Worm (Caenorhabditis elegans): Measurements from ENCODE around the gene Y9C2UA.1.

Gene Y9C2UA.1

DNA sequence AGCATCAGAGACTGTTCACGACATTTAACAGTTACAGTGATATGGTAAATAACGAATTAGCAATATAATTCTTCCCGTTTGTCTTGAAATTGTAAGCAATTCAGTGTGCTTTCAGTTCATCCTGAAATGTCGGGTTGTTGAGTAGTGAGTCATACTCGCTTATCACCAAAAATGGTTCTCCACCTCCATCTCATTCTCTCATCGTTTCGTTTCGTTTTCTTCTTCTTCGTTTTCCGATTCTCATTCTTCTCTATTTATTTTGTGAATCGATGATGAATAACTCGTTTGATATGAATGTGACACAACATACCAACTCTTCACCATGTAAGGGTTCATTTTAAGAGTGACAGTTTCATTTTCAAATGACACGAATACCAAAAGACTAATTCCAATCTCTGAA lies 23.0 kb upstream of the Y9C2UA.1 start:
- TF ChIP-seq hmbx-1 (tag; optimal IDR thresholded peaks at IDR 0.05) (no peak), pes-1 (GFP tag; IDR thresholded peaks at IDR 0.05) (no peak), tbx-11 (GFP tag; IDR thresholded peaks at IDR 0.05) (no peak), ceh-36 (tag; optimal IDR thresholded peaks at IDR 0.05) (no peak), hnd-1 (tag; optimal IDR thresholded peaks at IDR 0.05) (no peak), F13C5.2 (tag; optimal IDR thresholded peaks at IDR 0.05) (no peak), tbx-37 (GFP tag; conservative IDR thresholded peaks at IDR 0.05) (no peak), aly-1 (tag; optimal IDR thresholded peaks at IDR 0.05) (no peak), scrt-1 (GFP tag; IDR thresholded peaks at IDR 0.05) (no peak), ceh-13 (GFP tag; optimal IDR thresholded peaks at IDR 0.05) (no peak), ama-1 (optimal IDR thresholded peaks at IDR 0.05) (no peak)

DNA sequence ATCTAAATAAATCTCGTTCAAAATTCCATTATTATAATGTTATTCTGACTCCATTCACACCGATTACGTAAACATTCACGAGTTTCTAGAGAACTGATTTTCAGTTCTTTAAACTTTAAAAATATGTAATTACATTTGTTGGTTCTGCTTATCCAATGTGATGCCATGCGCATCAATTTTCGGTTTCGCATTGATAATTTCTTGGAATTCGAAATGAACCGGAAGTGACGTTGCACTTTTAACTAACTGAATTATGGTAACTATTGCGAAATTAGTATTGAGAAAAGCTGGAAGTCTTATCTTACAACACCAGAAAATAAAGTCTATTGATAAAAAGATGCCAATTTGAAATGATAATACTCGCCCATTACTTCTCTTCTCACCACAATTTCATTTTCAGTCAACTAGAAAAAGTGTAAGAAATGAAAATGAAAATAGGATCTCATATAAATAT lies 21.6 kb upstream of the Y9C2UA.1 start:
- TF ChIP-seq tbx-37 (GFP tag; conservative IDR thresholded peaks at IDR 0.05) = no peak
- no peak for TF ChIP-seq hmbx-1 (tag; optimal IDR thresholded peaks at IDR 0.05)
- no peak for TF ChIP-seq aly-1 (tag; optimal IDR thresholded peaks at IDR 0.05)
- TF ChIP-seq ama-1 (optimal IDR thresholded peaks at IDR 0.05) = no peak
- no peak for TF ChIP-seq F13C5.2 (tag; optimal IDR thresholded peaks at IDR 0.05)
- TF ChIP-seq pes-1 (GFP tag; IDR thresholded peaks at IDR 0.05) = no peak
- TF ChIP-seq tbx-11 (GFP tag; IDR thresholded peaks at IDR 0.05) = no peak
- no peak for TF ChIP-seq B0310.2 (tag; optimal IDR thresholded peaks at IDR 0.05)
- no peak for TF ChIP-seq sea-1 (GFP tag; conservative IDR thresholded peaks at IDR 0.05)
- no peak for TF ChIP-seq ceh-36 (tag; optimal IDR thresholded peaks at IDR 0.05)
- TF ChIP-seq ets-7 (tag; optimal IDR thresholded peaks at IDR 0.05) = no peak
- no peak for TF ChIP-seq ceh-13 (GFP tag; optimal IDR thresholded peaks at IDR 0.05)
- TF ChIP-seq flt-1 (GFP tag; IDR thresholded peaks at IDR 0.05) = no peak
- no peak for TF ChIP-seq hnd-1 (tag; optimal IDR thresholded peaks at IDR 0.05)
- no peak for TF ChIP-seq hmg-4 (GFP tag; optimal IDR thresholded peaks at IDR 0.05)
- no peak for TF ChIP-seq scrt-1 (GFP tag; IDR thresholded peaks at IDR 0.05)
- TF ChIP-seq tra-4 (tag; optimal IDR thresholded peaks at IDR 0.05) = no peak

DNA sequence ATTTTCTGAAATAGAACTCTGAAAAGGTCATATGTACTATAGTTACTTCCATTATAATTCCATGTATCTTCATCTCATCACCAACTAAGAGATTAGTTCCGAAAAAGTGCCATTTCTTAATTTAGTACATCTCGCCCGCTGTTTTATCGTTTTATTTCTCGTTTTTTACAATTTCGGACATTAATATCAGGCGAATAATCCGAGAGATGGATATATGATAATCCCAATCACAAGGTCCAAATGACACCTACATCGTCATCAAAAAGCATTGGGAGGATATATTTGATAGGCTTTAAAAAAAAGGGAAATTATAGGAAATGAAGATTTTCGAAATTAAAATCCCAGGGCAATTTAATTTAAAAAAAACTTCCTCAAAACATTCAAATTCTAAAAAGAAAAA lies 19.1 kb upstream of the Y9C2UA.1 start:
- TF ChIP-seq hmg-4 (GFP tag; optimal IDR thresholded peaks at IDR 0.05) (no peak), ceh-36 (tag; optimal IDR thresholded peaks at IDR 0.05) (no peak), tbx-37 (GFP tag; conservative IDR thresholded peaks at IDR 0.05) (no peak), hnd-1 (tag; optimal IDR thresholded peaks at IDR 0.05) (no peak), pes-1 (GFP tag; IDR thresholded peaks at IDR 0.05) (no peak), hmbx-1 (tag; optimal IDR thresholded peaks at IDR 0.05) (no peak), aly-1 (tag; optimal IDR thresholded peaks at IDR 0.05) (no peak), flt-1 (GFP tag; IDR thresholded peaks at IDR 0.05) (no peak), ama-1 (optimal IDR thresholded peaks at IDR 0.05) (no peak), B0310.2 (tag; optimal IDR thresholded peaks at IDR 0.05) (no peak), ets-7 (tag; optimal IDR thresholded peaks at IDR 0.05) (no peak), scrt-1 (GFP tag; IDR thresholded peaks at IDR 0.05) (no peak), tra-4 (tag; optimal IDR thresholded peaks at IDR 0.05) (no peak), sea-1 (GFP tag; conservative IDR thresholded peaks at IDR 0.05) (no peak), F13C5.2 (tag; optimal IDR thresholded peaks at IDR 0.05) (no peak), ceh-13 (GFP tag; optimal IDR thresholded peaks at IDR 0.05) (no peak), tbx-11 (GFP tag; IDR thresholded peaks at IDR 0.05) (no peak)

DNA sequence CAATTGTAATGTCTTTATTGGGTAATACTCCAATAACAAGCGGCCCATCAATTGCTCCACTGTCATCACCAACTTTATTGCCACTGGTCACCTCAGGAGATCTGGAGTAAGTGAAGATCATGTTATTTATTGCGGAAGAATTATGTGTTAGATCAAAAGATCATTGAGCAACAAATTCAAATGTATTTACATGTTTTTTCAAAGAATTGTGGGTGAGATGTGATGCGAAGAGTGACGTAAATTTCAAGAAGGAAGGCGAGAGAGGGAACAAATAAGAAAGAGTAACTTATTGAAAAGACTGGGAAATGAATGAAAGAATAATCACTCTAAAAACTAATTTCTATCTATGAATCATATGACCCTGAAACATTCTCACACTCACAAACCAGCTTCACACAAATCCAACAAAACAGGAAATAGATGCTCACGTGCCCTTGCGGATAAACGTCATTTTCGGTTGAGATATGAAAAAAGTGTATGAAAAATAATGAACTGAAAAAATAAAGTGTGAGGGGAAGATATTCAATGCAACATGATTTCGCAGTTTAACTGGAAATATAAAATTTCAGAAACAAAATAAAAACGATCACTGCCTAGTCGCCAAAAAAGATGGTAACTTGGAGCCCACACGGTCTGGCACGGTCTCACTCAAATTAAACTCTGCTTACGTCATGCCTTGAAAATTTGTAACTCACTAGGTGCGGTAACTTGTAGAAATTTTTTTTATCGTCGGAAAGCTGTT lies 18.5 kb upstream of the Y9C2UA.1 start:
- TF ChIP-seq hnd-1 (tag; optimal IDR thresholded peaks at IDR 0.05) (no peak), tra-4 (tag; optimal IDR thresholded peaks at IDR 0.05) (no peak), sea-1 (GFP tag; conservative IDR thresholded peaks at IDR 0.05) (no peak), ceh-36 (tag; optimal IDR thresholded peaks at IDR 0.05) (no peak), tbx-37 (GFP tag; conservative IDR thresholded peaks at IDR 0.05) (no peak), pes-1 (GFP tag; IDR thresholded peaks at IDR 0.05) (no peak), hmbx-1 (tag; optimal IDR thresholded peaks at IDR 0.05) (no peak), ceh-13 (GFP tag; optimal IDR thresholded peaks at IDR 0.05) (no peak), tbx-11 (GFP tag; IDR thresholded peaks at IDR 0.05) (no peak), B0310.2 (tag; optimal IDR thresholded peaks at IDR 0.05) (no peak), aly-1 (tag; optimal IDR thresholded peaks at IDR 0.05) (no peak), ets-7 (tag; optimal IDR thresholded peaks at IDR 0.05) (no peak), hmg-4 (GFP tag; optimal IDR thresholded peaks at IDR 0.05) (no peak), scrt-1 (GFP tag; IDR thresholded peaks at IDR 0.05) (no peak), flt-1 (GFP tag; IDR thresholded peaks at IDR 0.05) (no peak), ama-1 (optimal IDR thresholded peaks at IDR 0.05) (no peak)

DNA sequence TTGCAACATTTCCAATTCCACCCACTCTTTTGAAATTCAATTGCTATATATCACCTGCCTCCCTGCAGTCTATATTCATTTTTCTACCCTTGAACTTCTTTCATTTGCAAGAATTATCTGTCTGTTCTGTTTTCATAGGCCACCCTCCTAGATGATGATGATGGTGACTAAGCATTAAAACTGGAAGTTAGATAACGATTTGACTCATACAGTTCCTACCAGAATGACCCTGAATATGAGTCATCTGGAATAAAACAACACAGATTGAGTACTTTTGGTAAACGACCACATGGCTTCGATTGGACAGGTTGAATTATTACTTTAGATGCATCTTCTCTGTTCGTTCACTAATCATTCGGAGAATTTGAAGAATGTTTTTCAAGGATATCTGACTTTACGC lies 15.1 kb upstream of the Y9C2UA.1 start:
- TF ChIP-seq aly-1 (tag; optimal IDR thresholded peaks at IDR 0.05) (no peak), tbx-37 (GFP tag; conservative IDR thresholded peaks at IDR 0.05) (no peak), ceh-13 (GFP tag; optimal IDR thresholded peaks at IDR 0.05) (no peak), tra-4 (tag; optimal IDR thresholded peaks at IDR 0.05) (no peak), ama-1 (optimal IDR thresholded peaks at IDR 0.05) (no peak), pes-1 (GFP tag; IDR thresholded peaks at IDR 0.05) (no peak), sea-1 (GFP tag; conservative IDR thresholded peaks at IDR 0.05) (no peak), B0310.2 (tag; optimal IDR thresholded peaks at IDR 0.05) (no peak), flt-1 (GFP tag; IDR thresholded peaks at IDR 0.05) (no peak), hnd-1 (tag; optimal IDR thresholded peaks at IDR 0.05) (no peak), scrt-1 (GFP tag; IDR thresholded peaks at IDR 0.05) (no peak), F13C5.2 (tag; optimal IDR thresholded peaks at IDR 0.05) (no peak), hmbx-1 (tag; optimal IDR thresholded peaks at IDR 0.05) (no peak), hmg-4 (GFP tag; optimal IDR thresholded peaks at IDR 0.05) (no peak), ceh-36 (tag; optimal IDR thresholded peaks at IDR 0.05) (no peak)

DNA sequence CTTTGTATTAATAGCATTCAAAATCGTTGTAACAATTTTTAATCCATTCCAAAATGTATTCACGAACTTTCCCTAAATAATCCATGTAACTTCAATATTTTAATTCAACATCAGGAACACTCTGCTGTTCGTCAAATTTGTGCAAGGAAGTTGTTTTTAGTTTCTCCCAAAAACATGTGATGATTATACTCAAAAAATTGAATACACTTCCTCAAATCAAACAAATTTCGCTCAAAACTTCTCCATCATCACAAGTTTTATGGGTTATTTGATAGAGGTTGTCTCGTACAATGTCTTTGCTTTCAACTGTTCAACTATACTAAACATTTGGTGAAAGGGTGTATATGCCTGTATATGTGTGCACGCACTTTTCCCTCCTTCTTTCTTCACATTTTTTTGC lies 14.4 kb upstream of the Y9C2UA.1 start:
- TF ChIP-seq hmg-4 (GFP tag; optimal IDR thresholded peaks at IDR 0.05) (no peak), scrt-1 (GFP tag; IDR thresholded peaks at IDR 0.05) (no peak), ceh-13 (GFP tag; optimal IDR thresholded peaks at IDR 0.05) (no peak), hnd-1 (tag; optimal IDR thresholded peaks at IDR 0.05) (no peak), ceh-36 (tag; optimal IDR thresholded peaks at IDR 0.05) (no peak), B0310.2 (tag; optimal IDR thresholded peaks at IDR 0.05) (no peak), aly-1 (tag; optimal IDR thresholded peaks at IDR 0.05) (no peak), pes-1 (GFP tag; IDR thresholded peaks at IDR 0.05) (no peak), flt-1 (GFP tag; IDR thresholded peaks at IDR 0.05) (no peak), tbx-37 (GFP tag; conservative IDR thresholded peaks at IDR 0.05) (no peak), tra-4 (tag; optimal IDR thresholded peaks at IDR 0.05) (no peak), sea-1 (GFP tag; conservative IDR thresholded peaks at IDR 0.05) (no peak), F13C5.2 (tag; optimal IDR thresholded peaks at IDR 0.05) (no peak), tbx-11 (GFP tag; IDR thresholded peaks at IDR 0.05) (no peak)

Measured in whole organism, early embryonic.